Fruit fly (Drosophila melanogaster) whole organism, adult: ENCODE measurements around the gene axed.

Experiments used
- CG11617 ChIP-seq: fragments of 200-800 bp; sonication (Bioruptor generic); optimal IDR thresholded peaks from 2 replicates; lab custom pipeline; 2017; ENCODE audit warnings: mild to moderate bottlenecking, missing biosample characterization, missing genetic modification reagents, missing genetic modification characterization
- CG12768 ChIP-seq: fragments of 200-800 bp; sonication (Bioruptor generic); optimal IDR thresholded peaks from 2 replicates; lab custom pipeline; 2017; ENCODE audit warnings: missing biosample characterization, missing genetic modification characterization, mild to moderate bottlenecking, moderate library complexity, missing genetic modification reagents
- CG14711 ChIP-seq: fragments of 200-800 bp; sonication (Bioruptor generic); optimal IDR thresholded peaks from 2 replicates; lab custom pipeline; 2018; ENCODE audit warnings: missing biosample characterization, mild to moderate bottlenecking, missing genetic modification characterization, moderate library complexity
- CG1620 ChIP-seq: fragments of 200-800 bp; sonication (Bioruptor generic); optimal IDR thresholded peaks from 2 replicates; lab custom pipeline; 2016; ENCODE audit warnings: missing biosample characterization, missing genetic modification characterization
- CG33017 ChIP-seq: fragments of 200-800 bp; sonication (Bioruptor generic); optimal IDR thresholded peaks from 2 replicates; lab custom pipeline; 2018; ENCODE audit warnings: missing biosample characterization, mild to moderate bottlenecking, missing genetic modification characterization, moderate library complexity
- CG5204 ChIP-seq: fragments of 200-800 bp; sonication (Bioruptor generic); optimal IDR thresholded peaks from 2 replicates; lab custom pipeline; 2016; ENCODE audit warnings: missing biosample characterization, missing genetic modification characterization
- CG7045 ChIP-seq: fragments of 200-800 bp; sonication (Bioruptor generic); optimal IDR thresholded peaks from 2 replicates; lab custom pipeline; 2017; ENCODE audit warnings: missing biosample characterization, mild to moderate bottlenecking, missing genetic modification characterization
- CG7101 ChIP-seq: fragments of 200-800 bp; sonication (Bioruptor generic); optimal IDR thresholded peaks from 2 replicates; lab custom pipeline; 2018; ENCODE audit warnings: missing biosample characterization, mild to moderate bottlenecking, missing genetic modification characterization, moderate library complexity
- Clk ChIP-seq: fragments of 200-800 bp; sonication (Bioruptor generic); optimal IDR thresholded peaks from 2 replicates; lab custom pipeline; 2017; ENCODE audit warnings: missing biosample characterization, missing genetic modification characterization
- Crg-1 ChIP-seq: fragments of 200-800 bp; sonication (Bioruptor generic); optimal IDR thresholded peaks from 2 replicates; lab custom pipeline; 2016; ENCODE audit warnings: missing biosample characterization, missing genetic modification characterization
- Hr96 ChIP-seq: fragments of 200-800 bp; sonication (Bioruptor generic); optimal IDR thresholded peaks from 2 replicates; lab custom pipeline; 2016; ENCODE audit warnings: missing biosample characterization, missing genetic modification characterization
- Mnt ChIP-seq: fragments of 200-800 bp; sonication (Bioruptor generic); optimal IDR thresholded peaks from 2 replicates; lab custom pipeline; 2016; ENCODE audit warnings: missing biosample characterization, mild to moderate bottlenecking, missing genetic modification characterization
- bab1 ChIP-seq: fragments of 200-800 bp; sonication (Bioruptor generic); optimal IDR thresholded peaks from 3 replicates; lab custom pipeline; 2019; ENCODE audit warnings: missing biosample characterization, mild to moderate bottlenecking, missing genetic modification characterization, moderate library complexity
- cic ChIP-seq: fragments of 200-800 bp; sonication (Bioruptor generic); optimal IDR thresholded peaks from 2 replicates; lab custom pipeline; 2017; ENCODE audit warnings: missing biosample characterization, mild to moderate bottlenecking, missing genetic modification characterization, moderate library complexity
- cnc ChIP-seq, 2 experiments: fragments of >200 bp; optimal IDR thresholded peaks; 2 replicates each; lab custom pipeline; 2017
- kay ChIP-seq: fragments of 200-800 bp; sonication (Bioruptor generic); peaks from one replicate; lab custom pipeline; 2016; ENCODE audit warnings: missing biosample characterization, missing genetic modification characterization, borderline replicate concordance
- ovo ChIP-seq: fragments of 200-800 bp; sonication (Bioruptor generic); optimal IDR thresholded peaks from 2 replicates; lab custom pipeline; 2016; ENCODE audit warnings: missing biosample characterization, missing genetic modification characterization
- pad ChIP-seq: fragments of 200-800 bp; sonication (Bioruptor generic); optimal IDR thresholded peaks from 3 replicates; lab custom pipeline; 2017; ENCODE audit warnings: missing biosample characterization, missing genetic modification characterization, mild to moderate bottlenecking, moderate library complexity, missing genetic modification reagents
- tj ChIP-seq: fragments of 200-800 bp; sonication (Bioruptor generic); optimal IDR thresholded peaks from 3 replicates; lab custom pipeline; 2017; ENCODE audit warnings: missing biosample characterization, mild to moderate bottlenecking, missing genetic modification characterization, moderate library complexity
- toe ChIP-seq: fragments of 200-800 bp; sonication (Bioruptor generic); optimal IDR thresholded peaks from 2 replicates; lab custom pipeline; 2016; ENCODE audit warnings: missing biosample characterization, missing genetic modification characterization

axed gene

dm6 chr3L:6612637-6613036, 3.5 kb downstream of the axed start:
- TF ChIP-seq Hr96 (GFP tag; lab: Kevin White, UChicago) (no peak), kay (GFP tag; lab: Kevin White, UChicago) (no peak), Mnt (GFP tag; lab: Kevin White, UChicago) (no peak), CG7101 (tag; lab: Kevin White, UChicago) (no peak), CG7045 (GFP tag; lab: Kevin White, UChicago) (no peak), CG11617 (GFP tag; lab: Kevin White, UChicago) (no peak), toe (no peak)

- TF ChIP-seq bab1 (no peak), ovo (GFP tag; lab: Kevin White, UChicago) (no peak), Hr96 (GFP tag; lab: Kevin White, UChicago) (no peak), kay (GFP tag; lab: Kevin White, UChicago) (peak; percentile 2), Crg-1 (GFP tag; lab: Kevin White, UChicago) (no peak), CG5204 (GFP tag; lab: Kevin White, UChicago) (no peak), cic (GFP tag; lab: Kevin White, UChicago) (peak; percentile 37), pad (GFP tag; lab: Kevin White, UChicago) (no peak), CG7101 (tag; lab: Kevin White, UChicago) (no peak), Mnt (GFP tag; lab: Kevin White, UChicago) (no peak)
Observed at dm6 chr3L:6615181-6615580, 6.1 kb downstream of the axed start.

- peak; percentile 28 for TF ChIP-seq kay (GFP tag; lab: Kevin White, UChicago)
- TF ChIP-seq CG7101 (tag; lab: Kevin White, UChicago) = no peak
Observed at dm6 chr3L:6619060-6619459, 9.9 kb downstream of the axed start.

- TF ChIP-seq cnc (optimal IDR thresholded peaks at IDR 0.05; lab: Kevin White, UChicago) (no peak), Mnt (GFP tag; lab: Kevin White, UChicago) (no peak), Crg-1 (GFP tag; lab: Kevin White, UChicago) (no peak), CG14711 (tag; lab: Kevin White, UChicago) (no peak), ovo (GFP tag; lab: Kevin White, UChicago) (no peak), kay (GFP tag; lab: Kevin White, UChicago) (no peak)
Observed at dm6 chr3L:6623669-6624204, 14.6 kb downstream of the axed start, which contains the start of gene GluRIA. TSS of gene GluRIA (plus strand) at chr3L:6624032.

- TF ChIP-seq cnc (optimal IDR thresholded peaks at IDR 0.05; lab: Kevin White, UChicago) (no peak), kay (GFP tag; lab: Kevin White, UChicago) (no peak), toe (no peak), CG12768 (no peak), Hr96 (GFP tag; lab: Kevin White, UChicago) (no peak), ovo (GFP tag; lab: Kevin White, UChicago) (no peak), Crg-1 (GFP tag; lab: Kevin White, UChicago) (no peak), CG7045 (GFP tag; lab: Kevin White, UChicago) (no peak), CG11617 (GFP tag; lab: Kevin White, UChicago) (no peak), bab1 (no peak), pad (GFP tag; lab: Kevin White, UChicago) (no peak), CG14711 (tag; lab: Kevin White, UChicago) (no peak), tj (GFP tag; lab: Kevin White, UChicago) (no peak), Mnt (GFP tag; lab: Kevin White, UChicago) (no peak), Clk (GFP tag; lab: Kevin White, UChicago) (no peak), CG7101 (tag; lab: Kevin White, UChicago) (no peak), CG5204 (GFP tag; lab: Kevin White, UChicago) (no peak)
Observed at dm6 chr3L:6665541-6665940, 56.4 kb downstream of the axed start, which contains the start of gene eIF4E4. TSS of gene eIF4E4 (minus strand) at chr3L:6665641.

- TF ChIP-seq Crg-1 (GFP tag; lab: Kevin White, UChicago) (no peak), CG14711 (tag; lab: Kevin White, UChicago) (no peak), CG11617 (GFP tag; lab: Kevin White, UChicago) (no peak), CG7045 (GFP tag; lab: Kevin White, UChicago) (no peak), pad (GFP tag; lab: Kevin White, UChicago) (no peak), toe (no peak), Clk (GFP tag; lab: Kevin White, UChicago) (no peak), CG1620 (GFP tag; lab: Kevin White, UChicago) (no peak), CG33017 (tag; lab: Kevin White, UChicago) (no peak), CG12768 (no peak)
Observed at dm6 chr3L:6667716-6668115, 58.6 kb downstream of the axed start, which contains the start of gene Grl65a. TSS of gene Grl65a (minus strand) at chr3L:6667816.
